Worm (Caenorhabditis elegans): ENCODE data around the gene K08B12.1.

K08B12.1 gene

ce11 chrV:6222779-6223276 lies 36.3 kb upstream of the K08B12.1 start:
- TF ChIP-seq madf-2 (tag; optimal IDR thresholded peaks at IDR 0.05) = no peak

ce11 chrV:6223315-6224018 lies 35.7 kb upstream of the K08B12.1 start:
- no peak for TF ChIP-seq ceh-6 (GFP tag; optimal IDR thresholded peaks at IDR 0.05)

ce11 chrV:6224019-6224335 lies 35.2 kb upstream of the K08B12.1 start:
- TF ChIP-seq gmeb-2 (tag; optimal IDR thresholded peaks at IDR 0.05) = no peak
- TF ChIP-seq ahr-1 (tag; optimal IDR thresholded peaks at IDR 0.05) = no peak
- no peak for TF ChIP-seq che-1 (tag; optimal IDR thresholded peaks at IDR 0.05)
- TF ChIP-seq pha-4 (tag; optimal IDR thresholded peaks at IDR 0.05) = no peak
- TF ChIP-seq pha-2 (tag; optimal IDR thresholded peaks at IDR 0.05) = no peak
- TF ChIP-seq T23F11.4 (GFP tag; optimal IDR thresholded peaks at IDR 0.05) = no peak
- no peak for TF ChIP-seq ets-4 (tag; optimal IDR thresholded peaks at IDR 0.05)

- TF ChIP-seq pag-3 (tag; optimal IDR thresholded peaks at IDR 0.05; ENCODE audit: borderline replicate concordance) = no peak
- TF ChIP-seq tbx-2 (tag; optimal IDR thresholded peaks at IDR 0.05) = peak; percentile 80
- TF ChIP-seq K02D7.2 (tag; optimal IDR thresholded peaks at IDR 0.05) = no peak
- no peak for TF ChIP-seq pha-4 (tag; optimal IDR thresholded peaks at IDR 0.05)
- no peak for TF ChIP-seq Y22D7AL.16 (tag; optimal IDR thresholded peaks at IDR 0.05)
- no peak for TF ChIP-seq hlh-8 (tag; optimal IDR thresholded peaks at IDR 0.05)
- TF ChIP-seq npax-4 (tag; optimal IDR thresholded peaks at IDR 0.05) = peak; percentile 33
- TF ChIP-seq pax-1 (tag; optimal IDR thresholded peaks at IDR 0.05) = peak; percentile 50
- 0 out of 2 replicates have a peak, but pooled peaks have one; percentile 17 for TF ChIP-seq ceh-45 (GFP tag; IDR thresholded peaks at IDR 0.05)
- TF ChIP-seq unc-86 (tag; optimal IDR thresholded peaks at IDR 0.05) = peak; percentile 26
- TF ChIP-seq unc-42 (tag; optimal IDR thresholded peaks at IDR 0.05) = peak; percentile 85
- peak; percentile 64 for TF ChIP-seq K09A11.1 (tag; optimal IDR thresholded peaks at IDR 0.05; ENCODE audit: insufficient read depth)
- no peak for TF ChIP-seq odd-2 (tag; optimal IDR thresholded peaks at IDR 0.05)
- TF ChIP-seq ceh-30 (tag; optimal IDR thresholded peaks at IDR 0.05) = peak; percentile 46
- no peak for TF ChIP-seq madf-2 (tag; optimal IDR thresholded peaks at IDR 0.05)
- TF ChIP-seq lin-11 (tag; optimal IDR thresholded peaks at IDR 0.05) = no peak
- no peak for TF ChIP-seq mec-3 (tag; optimal IDR thresholded peaks at IDR 0.05; ENCODE audit: borderline replicate concordance)
- TF ChIP-seq eyg-1 (tag; optimal IDR thresholded peaks at IDR 0.05) = no peak
- TF ChIP-seq ceh-9 (tag; optimal IDR thresholded peaks at IDR 0.05) = no peak
- TF ChIP-seq ceh-6 (GFP tag; optimal IDR thresholded peaks at IDR 0.05) = peak; percentile 39
- peak; percentile 81 for TF ChIP-seq rnt-1 (tag; optimal IDR thresholded peaks at IDR 0.05)
- no peak for TF ChIP-seq sdc-2 (tag; optimal IDR thresholded peaks at IDR 0.05)
- no peak for TF ChIP-seq T23F11.4 (GFP tag; optimal IDR thresholded peaks at IDR 0.05)
- peak; percentile 93 for TF ChIP-seq unc-55 (GFP tag; optimal IDR thresholded peaks at IDR 0.05)
- TF ChIP-seq elt-4 (tag; optimal IDR thresholded peaks at IDR 0.05) = no peak
- TF ChIP-seq che-1 (tag; optimal IDR thresholded peaks at IDR 0.05) = peak; percentile 29
- no peak for TF ChIP-seq ceh-22 (tag; optimal IDR thresholded peaks at IDR 0.05)
- TF ChIP-seq ceh-2 (tag; optimal IDR thresholded peaks at IDR 0.05) = peak; percentile 41
- TF ChIP-seq C08G9.2 (tag; optimal IDR thresholded peaks at IDR 0.05) = no peak
- TF ChIP-seq fkh-10 (GFP tag; optimal IDR thresholded peaks at IDR 0.05) = no peak
- no peak for TF ChIP-seq dmd-4 (tag; optimal IDR thresholded peaks at IDR 0.05; ENCODE audit: borderline replicate concordance)
- TF ChIP-seq pat-9 (tag; optimal IDR thresholded peaks at IDR 0.05) = no peak
- TF ChIP-seq ceh-14 (tag; optimal IDR thresholded peaks at IDR 0.05) = peak; percentile 58
- no peak for TF ChIP-seq syd-9 (tag; optimal IDR thresholded peaks at IDR 0.05)
- TF ChIP-seq nhr-11 (tag; optimal IDR thresholded peaks at IDR 0.05) = no peak
- TF ChIP-seq dve-1 (tag; optimal IDR thresholded peaks at IDR 0.05) = peak; percentile 62
- no peak for TF ChIP-seq hlh-6 (tag; optimal IDR thresholded peaks at IDR 0.05)
- peak; percentile 8 for TF ChIP-seq pqm-1 (tag; optimal IDR thresholded peaks at IDR 0.05)
- TF ChIP-seq nhr-232 (tag; optimal IDR thresholded peaks at IDR 0.05) = no peak
- TF ChIP-seq pha-2 (tag; optimal IDR thresholded peaks at IDR 0.05) = peak; percentile 12
- TF ChIP-seq ref-2 (tag; optimal IDR thresholded peaks at IDR 0.05) = peak; percentile 67
- peak; percentile 95 for TF ChIP-seq pros-1 (tag; optimal IDR thresholded peaks at IDR 0.05)
These were observed 34.6 kb upstream of the K08B12.1 start for ce11 chrV:6224494-6224959.
